Fruit fly (Drosophila melanogaster) whole organism, embryonic: ENCODE results near the gene CG3198.

ENCODE experiments used
- Atf3 ChIP-seq: fragments of 200-800 bp; sonication (Bioruptor generic); optimal IDR thresholded peaks from 3 replicates; lab custom pipeline; 2016; ENCODE audit warnings: missing biosample characterization, missing genetic modification characterization
- Bteb2 ChIP-seq: fragments of 200-800 bp; sonication (Bioruptor generic); optimal IDR thresholded peaks from 2 replicates; lab custom pipeline; 2016; ENCODE audit warnings: missing biosample characterization, missing genetic modification characterization
- CG10431 ChIP-seq: fragments of 200-800 bp; sonication (Bioruptor generic); optimal IDR thresholded peaks from 3 replicates; lab custom pipeline; 2018; ENCODE audit warnings: missing biosample characterization, mild to moderate bottlenecking, missing genetic modification characterization
- CG10543 ChIP-seq: fragments of 200-800 bp; sonication (Bioruptor generic); optimal IDR thresholded peaks from 3 replicates; lab custom pipeline; 2017; ENCODE audit warnings: missing biosample characterization, mild to moderate bottlenecking, missing genetic modification characterization, moderate library complexity
- CG12659 ChIP-seq: fragments of 200-800 bp; sonication (Bioruptor generic); optimal IDR thresholded peaks from 3 replicates; lab custom pipeline; 2017; ENCODE audit warnings: mild to moderate bottlenecking, missing biosample characterization, missing genetic modification reagents, missing genetic modification characterization
- CG12942 ChIP-seq: fragments of 200-800 bp; sonication (Bioruptor generic); optimal IDR thresholded peaks from 3 replicates; lab custom pipeline; 2016; ENCODE audit warnings: missing biosample characterization, missing genetic modification characterization
- CG14014 ChIP-seq: fragments of 200-800 bp; sonication (Bioruptor generic); IDR thresholded peaks from 2 replicates; pipeline ENCODE4 v1.3.6; 2022; ENCODE audit warnings: missing biosample characterization, missing genetic modification characterization
- CG14965 ChIP-seq: fragments of 200-800 bp; sonication (Bioruptor generic); optimal IDR thresholded peaks from 2 replicates; lab custom pipeline; 2016; ENCODE audit warnings: missing biosample characterization, missing genetic modification characterization, borderline replicate concordance
- CG16779 ChIP-seq: fragments of 200-800 bp; sonication (Bioruptor generic); IDR thresholded peaks from 2 replicates; pipeline ENCODE4 v1.3.6; 2022; ENCODE audit warnings: missing biosample characterization, missing genetic modification characterization
- CG17385 ChIP-seq: fragments of 200-800 bp; sonication (Bioruptor generic); optimal IDR thresholded peaks from 3 replicates; lab custom pipeline; 2018; ENCODE audit warnings: missing biosample characterization, mild to moderate bottlenecking, missing genetic modification characterization
- CG2116 ChIP-seq: fragments of 200-800 bp; sonication (Bioruptor generic); optimal IDR thresholded peaks from 3 replicates; lab custom pipeline; 2018; ENCODE audit warnings: missing biosample characterization, mild to moderate bottlenecking, missing genetic modification characterization
- CG34224 ChIP-seq: fragments of 200-800 bp; sonication (Bioruptor generic); IDR thresholded peaks from 3 replicates; pipeline ENCODE4 v1.3.6; 2022; ENCODE audit warnings: missing biosample characterization, missing genetic modification characterization; ENCODE audit not compliant: partially characterized antibody
- CG4282 ChIP-seq: fragments of 200-800 bp; sonication (Bioruptor generic); optimal IDR thresholded peaks from 2 replicates; lab custom pipeline; 2016; ENCODE audit warnings: missing biosample characterization, missing genetic modification characterization
- CG6175 ChIP-seq: fragments of 200-800 bp; sonication (Bioruptor generic); IDR thresholded peaks from 3 replicates; pipeline ENCODE4 v1.3.6; 2022; ENCODE audit warnings: missing biosample characterization, missing genetic modification characterization
- CG6654 ChIP-seq: fragments of 200-800 bp; sonication (Bioruptor generic); optimal IDR thresholded peaks from 2 replicates; lab custom pipeline; 2017; ENCODE audit warnings: missing biosample characterization, mild to moderate bottlenecking, missing genetic modification characterization
- CG8359 ChIP-seq: fragments of 200-800 bp; sonication (Bioruptor generic); optimal IDR thresholded peaks from 2 replicates; lab custom pipeline; 2017; ENCODE audit warnings: missing biosample characterization, mild to moderate bottlenecking, missing genetic modification characterization, borderline replicate concordance
- CG8388 ChIP-seq: fragments of 200-800 bp; sonication (Bioruptor generic); optimal IDR thresholded peaks from 2 replicates; lab custom pipeline; 2019; ENCODE audit warnings: missing biosample characterization, mild to moderate bottlenecking, missing genetic modification characterization, moderate library complexity
- CG9609 ChIP-seq: fragments of 200-800 bp; sonication (Bioruptor generic); optimal IDR thresholded peaks from 3 replicates; lab custom pipeline; 2016; ENCODE audit warnings: missing biosample characterization, missing genetic modification characterization
- CG9727 ChIP-seq: fragments of 200-800 bp; sonication (Bioruptor generic); optimal IDR thresholded peaks from 3 replicates; lab custom pipeline; 2017; ENCODE audit warnings: missing biosample characterization, mild to moderate bottlenecking, missing genetic modification characterization
- CG9817 ChIP-seq: fragments of 200-800 bp; sonication (Bioruptor generic); optimal IDR thresholded peaks from 2 replicates; lab custom pipeline; 2018; ENCODE audit warnings: missing biosample characterization, mild to moderate bottlenecking, missing genetic modification characterization, moderate library complexity
- Dbx ChIP-seq: fragments of 200-800 bp; sonication (Bioruptor generic); IDR thresholded peaks from 3 replicates; pipeline ENCODE4 v1.3.6; 2022; ENCODE audit warnings: missing biosample characterization, missing genetic modification characterization
- Dip2 ChIP-seq: fragments of 200-800 bp; sonication (Bioruptor generic); IDR thresholded peaks from 2 replicates; pipeline ENCODE4 v1.3.6; 2022; ENCODE audit warnings: missing biosample characterization, missing genetic modification characterization
- Dp ChIP-seq: fragments of 200-800 bp; sonication (Bioruptor generic); optimal IDR thresholded peaks from 2 replicates; lab custom pipeline; 2018; ENCODE audit warnings: missing biosample characterization, mild to moderate bottlenecking, missing genetic modification characterization, moderate library complexity
- Elba2 ChIP-seq: fragments of 200-800 bp; sonication (Bioruptor generic); optimal IDR thresholded peaks from 3 replicates; lab custom pipeline; 2016; ENCODE audit warnings: missing biosample characterization, missing genetic modification characterization
- HLH54F ChIP-seq: fragments of 200-800 bp; sonication (Bioruptor generic); optimal IDR thresholded peaks from 3 replicates; lab custom pipeline; 2016; ENCODE audit warnings: missing biosample characterization, missing genetic modification characterization
- Hey ChIP-seq: fragments of 200-800 bp; sonication (Bioruptor generic); optimal IDR thresholded peaks from 3 replicates; lab custom pipeline; 2018; ENCODE audit warnings: missing biosample characterization, mild to moderate bottlenecking, missing genetic modification characterization
- HmgD ChIP-seq: fragments of 200-800 bp; sonication (Bioruptor generic); optimal IDR thresholded peaks from 3 replicates; lab custom pipeline; 2016; ENCODE audit warnings: missing biosample characterization, missing genetic modification characterization
- HmgZ ChIP-seq: fragments of 200-800 bp; sonication (Bioruptor generic); optimal IDR thresholded peaks from 2 replicates; lab custom pipeline; 2018; ENCODE audit warnings: missing biosample characterization, mild to moderate bottlenecking, missing genetic modification characterization
- Side ChIP-seq: fragments of 200-800 bp; sonication (Bioruptor generic); optimal IDR thresholded peaks from 2 replicates; lab custom pipeline; 2016; ENCODE audit warnings: missing biosample characterization, missing genetic modification characterization
- Sin3A ChIP-seq: fragments of >200 bp; optimal IDR thresholded peaks from 2 replicates; lab custom pipeline; 2018
- Sox100B ChIP-seq: fragments of 200-800 bp; sonication (Bioruptor generic); optimal IDR thresholded peaks from 3 replicates; lab custom pipeline; 2018; ENCODE audit warnings: missing biosample characterization, mild to moderate bottlenecking, missing genetic modification characterization
- Ssrp ChIP-seq: fragments of 200-800 bp; sonication (Bioruptor generic); optimal IDR thresholded peaks from 2 replicates; lab custom pipeline; 2018; ENCODE audit warnings: missing biosample characterization, mild to moderate bottlenecking, missing genetic modification characterization, moderate library complexity
- abd-A ChIP-seq: fragments of 200-800 bp; sonication (Bioruptor generic); optimal IDR thresholded peaks from 3 replicates; lab custom pipeline; 2019; ENCODE audit warnings: missing biosample characterization, mild to moderate bottlenecking, missing genetic modification characterization, moderate library complexity
- chif ChIP-seq, 2 experiments: fragments of 200-800 bp; sonication (Bioruptor generic); optimal IDR thresholded peaks; 3 replicates each; lab custom pipeline; 2016; ENCODE audit warnings: missing biosample characterization in 2 of 2, missing genetic modification characterization in 2 of 2
- dysf ChIP-seq: fragments of 200-800 bp; sonication (Bioruptor generic); IDR thresholded peaks from 3 replicates; pipeline ENCODE4 v1.3.6; 2022; ENCODE audit warnings: missing biosample characterization, missing genetic modification characterization
- ewg ChIP-seq: fragments of 200-800 bp; sonication (Bioruptor generic); optimal IDR thresholded peaks from 3 replicates; lab custom pipeline; 2017; ENCODE audit warnings: mild to moderate bottlenecking, missing biosample characterization, missing genetic modification reagents, missing genetic modification characterization
- eyg ChIP-seq: fragments of 200-800 bp; sonication (Bioruptor generic); optimal IDR thresholded peaks from 3 replicates; lab custom pipeline; 2016; ENCODE audit warnings: missing biosample characterization, missing genetic modification characterization
- hbn ChIP-seq: fragments of 200-800 bp; sonication (Bioruptor generic); IDR thresholded peaks from 2 replicates; pipeline ENCODE4 v1.3.6; 2022; ENCODE audit warnings: missing biosample characterization, missing genetic modification characterization; ENCODE audit not compliant: partially characterized antibody
- her ChIP-seq: fragments of 200-800 bp; sonication (Bioruptor generic); optimal IDR thresholded peaks from 2 replicates; lab custom pipeline; 2016; ENCODE audit warnings: missing biosample characterization, missing genetic modification characterization
- klu ChIP-seq: fragments of 200-800 bp; sonication (Bioruptor generic); IDR thresholded peaks from 2 replicates; pipeline ENCODE4 v1.3.6; 2022; ENCODE audit warnings: missing biosample characterization, missing genetic modification characterization
- kni ChIP-seq: fragments of 200-800 bp; sonication (Bioruptor generic); optimal IDR thresholded peaks from 3 replicates; lab custom pipeline; 2017; ENCODE audit warnings: mild to moderate bottlenecking, missing biosample characterization, missing genetic modification reagents, missing genetic modification characterization
- lola ChIP-seq, 3 experiments: fragments of >200 bp in 2 of 3; fragments of 200-800 bp in 1 of 3; sonication (Bioruptor generic) in 1 of 3; optimal IDR thresholded peaks; 2 replicates each; lab custom pipeline; 2017 to 2019; ENCODE audit warnings: missing biosample characterization in 3 of 3, missing genetic modification characterization in 3 of 3, mild to moderate bottlenecking in 1 of 3, moderate library complexity in 1 of 3
- odd ChIP-seq: fragments of 200-800 bp; sonication (Bioruptor generic); optimal IDR thresholded peaks from 2 replicates; lab custom pipeline; 2017; ENCODE audit warnings: missing biosample characterization, mild to moderate bottlenecking, missing genetic modification characterization
- peb ChIP-seq: fragments of 200-800 bp; sonication (Bioruptor generic); IDR thresholded peaks from 2 replicates; pipeline ENCODE4 v1.3.6; 2022; ENCODE audit warnings: missing biosample characterization, missing genetic modification characterization
- ranshi ChIP-seq: fragments of 200-800 bp; sonication (Bioruptor generic); IDR thresholded peaks from 2 replicates; pipeline ENCODE4 v1.3.6; 2022; ENCODE audit warnings: missing biosample characterization, missing genetic modification characterization
- slp2 ChIP-seq: fragments of 200-800 bp; sonication (Bioruptor generic); optimal IDR thresholded peaks from 2 replicates; lab custom pipeline; 2016; ENCODE audit warnings: missing biosample characterization, missing genetic modification characterization
- ssp ChIP-seq: fragments of 200-800 bp; sonication (Bioruptor generic); IDR thresholded peaks from 2 replicates; pipeline ENCODE4 v1.3.6; 2022; ENCODE audit warnings: missing biosample characterization, missing genetic modification characterization
- ttk ChIP-seq: fragments of 200-800 bp; sonication (Bioruptor generic); IDR thresholded peaks from 2 replicates; pipeline ENCODE4 v2.1.2; 2022; ENCODE audit warnings: missing biosample characterization, missing genetic modification characterization
- wdn ChIP-seq: fragments of 200-800 bp; sonication (Bioruptor generic); IDR thresholded peaks from 2 replicates; pipeline ENCODE4 v1.3.6; 2022; ENCODE audit warnings: missing biosample characterization, missing genetic modification characterization
- wek ChIP-seq: fragments of 200-800 bp; sonication (Bioruptor generic); optimal IDR thresholded peaks from 3 replicates; lab custom pipeline; 2018; ENCODE audit warnings: missing biosample characterization, mild to moderate bottlenecking, missing genetic modification characterization, moderate library complexity

CG3198 gene

DNA sequence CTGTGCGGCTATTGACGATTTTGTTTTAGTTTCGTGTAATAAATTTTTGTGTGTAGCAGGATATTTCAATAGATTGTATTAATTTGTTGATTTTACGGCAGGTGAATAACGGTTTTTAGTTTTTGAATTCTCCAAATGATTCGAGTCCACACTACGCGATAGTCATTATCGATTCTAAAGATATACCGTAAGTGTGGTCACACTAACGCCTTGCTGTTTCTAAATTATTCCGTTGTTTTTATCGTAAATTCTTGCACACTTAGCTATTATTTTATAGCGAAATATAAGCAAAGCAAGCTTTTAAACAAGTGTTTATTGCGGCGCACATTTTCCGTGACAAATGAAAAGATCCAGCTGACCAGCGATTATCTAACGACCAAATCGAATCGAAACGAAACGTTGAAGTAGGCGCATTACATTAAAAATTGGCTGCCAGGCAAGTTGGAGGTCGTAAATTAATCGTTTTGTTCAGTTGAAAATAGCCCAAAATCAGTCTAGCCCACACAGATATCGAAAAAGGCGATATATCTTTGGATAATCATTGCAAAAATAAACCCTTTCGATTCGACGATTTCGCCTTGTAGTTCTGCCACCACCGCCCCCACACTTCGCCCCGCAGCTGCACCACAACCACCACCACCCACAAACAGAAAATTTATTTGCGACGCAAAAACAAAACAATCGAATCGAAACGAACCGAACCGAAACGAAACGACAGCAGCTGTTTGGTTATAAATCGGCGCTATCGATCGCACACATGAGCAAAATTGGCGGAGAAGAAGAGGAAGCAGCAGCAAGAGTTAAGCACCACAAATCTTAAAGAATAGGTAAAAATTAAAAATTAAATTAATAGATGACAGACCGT is 10.1 kb upstream of the CG3198 start, which contains the start of gene Pink1:
Gene Pink1 (plus strand): TSS at position 164 of the 865 bp plus-strand sequence.
- TF ChIP-seq chif (GFP tag; optimal IDR thresholded peaks at IDR 0.05; lab: Kevin White, UChicago) (no peak), CG9727 (no peak), ssp (GFP tag; lab: Robert Waterston, UW) (no peak), klu (no peak), CG9609 (no peak), Dip2 (no peak), CG8388 (GFP tag; lab: Kevin White, UChicago) (no peak), ewg (GFP tag; lab: Kevin White, UChicago) (no peak), Dbx (GFP tag; lab: Robert Waterston, UW) (no peak), CG12659 (peak; percentile 45), Atf3 (GFP tag; lab: Kevin White, UChicago) (no peak), CG8359 (GFP tag; lab: Kevin White, UChicago) (no peak), Ssrp (no peak), CG6175 (no peak), slp2 (GFP tag; lab: Kevin White, UChicago) (no peak), Dp (GFP tag; lab: Kevin White, UChicago) (peak; percentile 12), CG34224 (GFP tag; lab: Robert Waterston, UW) (peak; percentile 15; the same call in 2 of the 3 replicates), CG9817 (tag; lab: Kevin White, UChicago) (no peak), CG4282 (GFP tag; lab: Kevin White, UChicago) (no peak), Bteb2 (GFP tag; lab: Kevin White, UChicago) (no peak), wdn (GFP tag; lab: Robert Waterston, UW) (no peak), HmgZ (no peak), Elba2 (no peak), wek (no peak), Side (GFP tag; lab: Kevin White, UChicago) (no peak), CG2116 (peak; percentile 51), dysf (GFP tag; lab: Robert Waterston, UW) (no peak), hbn (GFP tag; lab: Robert Waterston, UW) (no peak), peb (no peak), Sin3A (lab: Kevin White, UChicago) (peak; percentile 11), lola (GFP tag; optimal IDR thresholded peaks at IDR 0.05; lab: Kevin White, UChicago) (no peak), CG10543 (GFP tag; lab: Kevin White, UChicago) (peak; percentile 34), CG16779 (GFP tag; lab: Robert Waterston, UW) (no peak), abd-A (tag; lab: Kevin White, UChicago) (no peak), eyg (no peak), CG14014 (no peak), CG17385 (GFP tag; lab: Kevin White, UChicago) (peak; percentile 89), CG10431 (GFP tag; lab: Kevin White, UChicago) (no peak), her (GFP tag; lab: Kevin White, UChicago) (no peak), Hey (tag; lab: Kevin White, UChicago) (no peak), HmgD (GFP tag; lab: Kevin White, UChicago) (no peak), ttk (GFP tag; lab: Robert Waterston, UW) (no peak), ranshi (GFP tag; lab: Robert Waterston, UW) (no peak), kni (GFP tag; lab: Kevin White, UChicago) (no peak), CG12942 (GFP tag; lab: Kevin White, UChicago) (no peak), CG6654 (no peak), odd (GFP tag; lab: Kevin White, UChicago) (no peak), HLH54F (GFP tag; lab: Kevin White, UChicago) (no peak), CG14965 (no peak), Sox100B (no peak)
